Worm (Caenorhabditis elegans) whole organism, mixed stage, embryonic: Measurements from ENCODE around the gene znf-622.
A peak's percentile ranks its signal among the peaks of the same experiment; 100 is the strongest.

Source experiments
- M03D4.4 ChIP-seq: sonication (generic microtip); optimal IDR thresholded peaks from 2 replicates; lab custom pipeline; 2017; ENCODE audit warnings: mild to moderate bottlenecking, missing genetic modification characterization, missing compliant biosample characterization
- bed-3 ChIP-seq: fragments of 200-800 bp; sonication (Bioruptor generic); optimal IDR thresholded peaks from 3 replicates; lab custom pipeline; 2018; ENCODE audit warnings: mild to moderate bottlenecking, missing genetic modification characterization, moderate library complexity, missing compliant biosample characterization
- blmp-1 ChIP-seq: fragments of 150-350 bp; optimal IDR thresholded peaks from 2 replicates; lab custom pipeline; 2014; ENCODE audit warnings: missing biosample characterization, missing genetic modification characterization
- ceh-43 ChIP-seq: fragments of 200-800 bp; sonication (Bioruptor generic); optimal IDR thresholded peaks from 2 replicates; lab custom pipeline; 2018; ENCODE audit warnings: mild to moderate bottlenecking, missing genetic modification characterization, moderate library complexity, missing compliant biosample characterization
- ceh-83 ChIP-seq: fragments of 200-800 bp; sonication (Bioruptor generic); optimal IDR thresholded peaks from 2 replicates; lab custom pipeline; 2018; ENCODE audit warnings: mild to moderate bottlenecking, missing genetic modification characterization, missing compliant biosample characterization
- ces-1 ChIP-seq: fragments of 150-350 bp; optimal IDR thresholded peaks from 2 replicates; lab custom pipeline; 2014; ENCODE audit warnings: missing biosample characterization, missing genetic modification reagents, missing genetic modification characterization
- cnd-1 ChIP-seq: fragments of 200-800 bp; sonication (Bioruptor generic); optimal IDR thresholded peaks from 2 replicates; lab custom pipeline; 2018; ENCODE audit warnings: mild to moderate bottlenecking, missing genetic modification characterization, missing compliant biosample characterization
- elt-1 ChIP-seq: sonication (generic microtip); optimal IDR thresholded peaks from 2 replicates; lab custom pipeline; 2017; ENCODE audit warnings: missing genetic modification characterization, mild to moderate bottlenecking, missing compliant biosample characterization, antibody characterized with exemption, moderate library complexity, borderline replicate concordance; ENCODE audit not compliant: insufficient read depth
- elt-3 ChIP-seq: fragments of 150-350 bp; optimal IDR thresholded peaks from 2 replicates; lab custom pipeline; 2014; ENCODE audit warnings: missing biosample characterization, missing genetic modification characterization
- ham-2 ChIP-seq: fragments of 200-800 bp; sonication (Bioruptor generic); optimal IDR thresholded peaks from 2 replicates; lab custom pipeline; 2018; ENCODE audit warnings: mild to moderate bottlenecking, missing genetic modification characterization, missing compliant biosample characterization
- hlh-1 ChIP-seq: fragments of 150-350 bp; optimal IDR thresholded peaks from 2 replicates; lab custom pipeline; 2014; ENCODE audit warnings: missing biosample characterization, missing genetic modification reagents, missing genetic modification characterization
- lin-13 ChIP-seq: fragments of 150-350 bp; optimal IDR thresholded peaks from 2 replicates; lab custom pipeline; 2014; ENCODE audit warnings: missing biosample characterization, missing genetic modification characterization
- lsy-2 ChIP-seq: fragments of 150-350 bp; optimal IDR thresholded peaks from 2 replicates; lab custom pipeline; 2014; ENCODE audit warnings: missing biosample characterization, missing genetic modification characterization
- mab-5 ChIP-seq: fragments of 150-350 bp; optimal IDR thresholded peaks from 2 replicates; lab custom pipeline; 2014; ENCODE audit warnings: missing biosample characterization, missing genetic modification characterization
- mep-1 ChIP-seq: fragments of 150-350 bp; optimal IDR thresholded peaks from 2 replicates; lab custom pipeline; 2017; ENCODE audit warnings: missing biosample characterization, missing genetic modification reagents, missing genetic modification characterization, inconsistent platforms
- mls-2 ChIP-seq: sonication (generic microtip); optimal IDR thresholded peaks from 2 replicates; lab custom pipeline; 2016; ENCODE audit warnings: mild to moderate bottlenecking, missing genetic modification characterization, moderate library complexity, missing compliant biosample characterization
- nhr-12 ChIP-seq: fragments of 150-350 bp; optimal IDR thresholded peaks from 2 replicates; lab custom pipeline; 2014; ENCODE audit warnings: missing biosample characterization, missing genetic modification characterization
- nhr-2 ChIP-seq: fragments of 150-350 bp; optimal IDR thresholded peaks from 2 replicates; lab custom pipeline; 2014; ENCODE audit warnings: missing biosample characterization, missing genetic modification characterization
- nhr-237 ChIP-seq: fragments of 150-350 bp; optimal IDR thresholded peaks from 2 replicates; lab custom pipeline; 2014; ENCODE audit warnings: missing biosample characterization, missing genetic modification characterization
- nhr-28 ChIP-seq: fragments of 150-350 bp; optimal IDR thresholded peaks from 2 replicates; lab custom pipeline; 2014; ENCODE audit warnings: missing biosample characterization, missing genetic modification characterization
- pha-4 ChIP-seq: fragments of 150-350 bp; optimal IDR thresholded peaks from 2 replicates; lab custom pipeline; 2018; ENCODE audit warnings: missing biosample characterization, missing genetic modification reagents, missing genetic modification characterization
- sem-2 ChIP-seq: fragments of 200-800 bp; sonication (Bioruptor generic); optimal IDR thresholded peaks from 2 replicates; lab custom pipeline; 2018; ENCODE audit warnings: mild to moderate bottlenecking, missing genetic modification characterization, missing compliant biosample characterization
- snpc-4 ChIP-seq: fragments of 150-350 bp; optimal IDR thresholded peaks from 2 replicates; lab custom pipeline; 2014; ENCODE audit warnings: missing biosample characterization, missing genetic modification characterization
- sptf-1 ChIP-seq: sonication (generic microtip); optimal IDR thresholded peaks from 2 replicates; lab custom pipeline; 2017; ENCODE audit warnings: mild to moderate bottlenecking, missing genetic modification characterization, moderate library complexity, missing compliant biosample characterization
- tbx-8 ChIP-seq: fragments of 200-800 bp; sonication (Bioruptor generic); optimal IDR thresholded peaks from 2 replicates; lab custom pipeline; 2018; ENCODE audit warnings: mild to moderate bottlenecking, missing genetic modification characterization, moderate library complexity, missing compliant biosample characterization
- unc-120 ChIP-seq: sonication (generic microtip); optimal IDR thresholded peaks from 2 replicates; lab custom pipeline; 2017; ENCODE audit warnings: missing genetic modification characterization, missing compliant biosample characterization; ENCODE audit not compliant: poor library complexity, severe bottlenecking
- unc-62 ChIP-seq: fragments of 150-350 bp; optimal IDR thresholded peaks from 2 replicates; lab custom pipeline; 2014; ENCODE audit warnings: missing biosample characterization, missing genetic modification reagents, missing genetic modification characterization
- zip-8 ChIP-seq: fragments of 150-350 bp; optimal IDR thresholded peaks from 2 replicates; lab custom pipeline; 2014; ENCODE audit warnings: missing biosample characterization, missing genetic modification characterization
- ztf-11 ChIP-seq: fragments of 150-350 bp; optimal IDR thresholded peaks from 2 replicates; lab custom pipeline; 2014; ENCODE audit warnings: missing biosample characterization, missing genetic modification characterization

Gene znf-622

ce11 chrIII:6379129-6379528, 2.3 kb upstream of the znf-622 start, which contains the start of gene C16A3.6:
C16A3.6 (plus strand) TSS chrIII:6379212.
- no peak for TF ChIP-seq blmp-1 (tag; lab: Kevin White, UChicago)
- TF ChIP-seq hlh-1, result no peak
- no peak for TF ChIP-seq bed-3 (GFP tag; lab: Kevin White, UChicago)
- no peak for TF ChIP-seq mep-1
- no peak for TF ChIP-seq mls-2
- TF ChIP-seq sptf-1 (tag; lab: Kevin White, UChicago), result peak; percentile 28
- no peak for TF ChIP-seq ces-1
- TF ChIP-seq lin-13 (tag; lab: Kevin White, UChicago), result no peak
- peak; percentile 37 for TF ChIP-seq lsy-2 (tag; lab: Kevin White, UChicago)
- TF ChIP-seq cnd-1 (tag; lab: Kevin White, UChicago), result no peak
- no peak for TF ChIP-seq M03D4.4 (tag; lab: Kevin White, UChicago)
- no peak for TF ChIP-seq pha-4 (tag; lab: Kevin White, UChicago)
- TF ChIP-seq zip-8, result no peak
- no peak for TF ChIP-seq ceh-83 (GFP tag; lab: Kevin White, UChicago)
- TF ChIP-seq unc-62 (GFP tag; lab: Kevin White, UChicago), result no peak
- TF ChIP-seq unc-120, result peak; percentile 40

- no peak for TF ChIP-seq blmp-1 (tag; lab: Kevin White, UChicago)
- no peak for TF ChIP-seq ceh-43 (GFP tag; lab: Kevin White, UChicago)
- TF ChIP-seq hlh-1, result no peak
- no peak for TF ChIP-seq nhr-28 (tag; lab: Kevin White, UChicago)
- TF ChIP-seq nhr-2, result no peak
- no peak for TF ChIP-seq ces-1
- no peak for TF ChIP-seq nhr-12 (tag; lab: Kevin White, UChicago)
- no peak for TF ChIP-seq nhr-237 (tag; lab: Kevin White, UChicago)
- TF ChIP-seq tbx-8 (GFP tag; lab: Kevin White, UChicago), result no peak
- no peak for TF ChIP-seq unc-62 (GFP tag; lab: Kevin White, UChicago)
- no peak for TF ChIP-seq zip-8
- no peak for TF ChIP-seq ham-2
- TF ChIP-seq sem-2, result no peak
- no peak for TF ChIP-seq lsy-2 (tag; lab: Kevin White, UChicago)
- TF ChIP-seq snpc-4 (tag; lab: Kevin White, UChicago), result no peak
Observed at ce11 chrIII:6380472-6380871, 962 bp upstream of the znf-622 start, which contains the start of gene C16A3.5. C16A3.5 (plus strand) TSS chrIII:6380772.

ce11 chrIII:6382987-6383602, 1.7 kb downstream of the znf-622 start, which contains the start of gene let-716:
let-716 (plus strand) TSS chrIII:6383552.
- TF ChIP-seq elt-3 (tag; lab: Kevin White, UChicago) (no peak), lsy-2 (tag; lab: Kevin White, UChicago) (peak; percentile 95)

DNA sequence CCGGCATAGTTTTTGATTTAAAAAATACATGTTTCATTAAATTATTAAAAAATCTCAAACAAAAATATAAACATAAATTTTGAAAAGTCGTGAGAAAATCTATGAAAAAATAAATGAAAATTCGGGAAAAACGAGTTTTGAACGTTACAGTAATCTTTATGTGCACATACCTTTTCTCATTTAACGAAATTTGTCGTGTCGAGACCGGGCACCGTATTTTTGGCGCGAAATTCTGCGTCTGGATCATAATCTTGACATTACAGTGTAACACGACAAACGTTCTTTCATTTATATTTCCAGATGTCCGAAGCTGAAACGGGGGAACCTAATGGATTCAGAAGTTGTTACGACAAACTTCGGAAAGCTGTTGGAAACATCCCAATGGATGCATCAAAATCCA, 8.1 kb downstream of the znf-622 start, which contains the start of gene C16A3.2:
C16A3.2 (plus strand) TSS at position 301 of the 400 bp plus-strand sequence.
- no peak for TF ChIP-seq unc-120
- TF ChIP-seq ztf-11 (tag; lab: Kevin White, UChicago), result no peak
- TF ChIP-seq nhr-12 (tag; lab: Kevin White, UChicago), result no peak
- no peak for TF ChIP-seq M03D4.4 (tag; lab: Kevin White, UChicago)
- no peak for TF ChIP-seq ham-2
- no peak for TF ChIP-seq sem-2
- no peak for TF ChIP-seq elt-3 (tag; lab: Kevin White, UChicago)
- no peak for TF ChIP-seq unc-62 (GFP tag; lab: Kevin White, UChicago)
- TF ChIP-seq elt-1 (tag; lab: Kevin White, UChicago), result no peak
- no peak for TF ChIP-seq hlh-1
- TF ChIP-seq nhr-28 (tag; lab: Kevin White, UChicago), result no peak
- no peak for TF ChIP-seq lin-13 (tag; lab: Kevin White, UChicago)
- no peak for TF ChIP-seq mep-1
- TF ChIP-seq, all 35 proteins: peak for 0

DNA sequence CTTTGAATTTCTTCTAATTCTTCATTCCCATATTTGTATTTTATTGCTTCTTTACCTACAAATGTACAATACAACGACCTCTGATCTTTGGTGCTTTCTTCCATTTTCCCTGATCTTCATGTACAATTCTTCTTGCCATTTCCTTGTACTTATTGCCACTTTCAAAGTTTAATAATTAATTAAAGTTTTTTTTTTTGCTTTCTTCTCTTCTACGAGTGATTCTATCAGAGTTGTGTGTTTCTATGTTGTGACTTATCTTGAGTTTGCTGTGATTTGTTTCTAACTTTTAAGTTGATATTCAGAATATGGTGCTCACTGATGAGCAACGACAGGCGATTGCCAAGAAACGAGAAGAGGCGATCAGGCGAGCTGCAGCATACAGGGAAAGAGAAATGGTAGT, 9.2 kb downstream of the znf-622 start, which contains the start of gene smrc-1:
smrc-1 (plus strand) TSS at position 301 of the 400 bp plus-strand sequence.
- TF ChIP-seq ces-1 (no peak), nhr-237 (tag; lab: Kevin White, UChicago) (no peak), ceh-43 (GFP tag; lab: Kevin White, UChicago) (no peak), blmp-1 (tag; lab: Kevin White, UChicago) (no peak), unc-120 (no peak), mab-5 (no peak), elt-3 (tag; lab: Kevin White, UChicago) (no peak), zip-8 (no peak), lin-13 (tag; lab: Kevin White, UChicago) (no peak), sptf-1 (tag; lab: Kevin White, UChicago) (no peak), nhr-2 (no peak), nhr-12 (tag; lab: Kevin White, UChicago) (no peak)
